Worm (Caenorhabditis elegans) whole organism, L3 larva: ENCODE results near the gene ptd-2.
A peak's percentile ranks its signal among the peaks of the same experiment; 100 is the strongest.

Experiments
- R02D3.7 ChIP-seq: fragments of 150-350 bp; optimal IDR thresholded peaks from 2 replicates; lab custom pipeline; 2014; ENCODE audit warnings: missing biosample characterization, missing genetic modification characterization
- ama-1 ChIP-seq: fragments of 150-350 bp; optimal IDR thresholded peaks from 2 replicates; lab custom pipeline; 2018
- ceh-16 ChIP-seq: sonication (generic microtip); optimal IDR thresholded peaks from 2 replicates; lab custom pipeline; 2017; ENCODE audit warnings: missing biosample characterization, missing genetic modification characterization
- ceh-82 ChIP-seq: fragments of 150-350 bp; optimal IDR thresholded peaks from 2 replicates; lab custom pipeline; 2014; ENCODE audit warnings: missing biosample characterization, missing genetic modification characterization
- daf-12 ChIP-seq: fragments of 150-350 bp; optimal IDR thresholded peaks from 2 replicates; lab custom pipeline; 2014; ENCODE audit warnings: missing biosample characterization, missing genetic modification reagents, missing genetic modification characterization
- elt-1 ChIP-seq: fragments of 150-350 bp; optimal IDR thresholded peaks from 2 replicates; lab custom pipeline; 2014; ENCODE audit warnings: missing biosample characterization, missing genetic modification characterization
- elt-2 ChIP-seq: sonication (generic microtip); optimal IDR thresholded peaks from 2 replicates; lab custom pipeline; 2016; ENCODE audit warnings: missing genetic modification reagents, mild to moderate bottlenecking, missing genetic modification characterization, missing compliant biosample characterization
- elt-3 ChIP-seq, 3 experiments: fragments of 150-350 bp in 1 of 3; sonication (generic microtip) in 2 of 3; optimal IDR thresholded peaks; 2 replicates in 2 of 3; 4 replicates in 1 of 3; lab custom pipeline; 2014 to 2017; ENCODE audit warnings: missing biosample characterization in 3 of 3, missing genetic modification characterization in 3 of 3
- eor-1 ChIP-seq, 2 experiments: fragments of 150-350 bp; optimal IDR thresholded peaks; 2 replicates each; lab custom pipeline; 2014 to 2018; ENCODE audit warnings: missing biosample characterization in 2 of 2, missing genetic modification characterization in 2 of 2
- fkh-10 ChIP-seq: sonication (generic microtip); optimal IDR thresholded peaks from 2 replicates; lab custom pipeline; 2017; ENCODE audit warnings: missing biosample characterization, missing genetic modification reagents, missing genetic modification characterization
- fkh-2 ChIP-seq: fragments of 150-350 bp; optimal IDR thresholded peaks from 2 replicates; lab custom pipeline; 2014; ENCODE audit warnings: missing biosample characterization, missing genetic modification reagents, missing genetic modification characterization
- fos-1 ChIP-seq: fragments of 150-350 bp; optimal IDR thresholded peaks from 2 replicates; lab custom pipeline; 2014; ENCODE audit warnings: missing biosample characterization, missing genetic modification characterization
- hmg-11 ChIP-seq: sonication (generic microtip); optimal IDR thresholded peaks from 2 replicates; lab custom pipeline; 2016; ENCODE audit warnings: missing genetic modification characterization, missing compliant biosample characterization
- jun-1 ChIP-seq: fragments of 150-350 bp; optimal IDR thresholded peaks from 2 replicates; lab custom pipeline; 2014; ENCODE audit warnings: missing biosample characterization, missing genetic modification reagents, missing genetic modification characterization
- lin-15B ChIP-seq: fragments of 150-350 bp; optimal IDR thresholded peaks from 2 replicates; lab custom pipeline; 2014; ENCODE audit warnings: missing biosample characterization, missing genetic modification characterization
- lin-39 ChIP-seq: fragments of 150-350 bp; optimal IDR thresholded peaks from 2 replicates; lab custom pipeline; 2018; ENCODE audit warnings: missing biosample characterization, missing genetic modification reagents, missing genetic modification characterization
- lsy-12 ChIP-seq: sonication (generic microtip); optimal IDR thresholded peaks from 2 replicates; lab custom pipeline; 2016; ENCODE audit warnings: mild to moderate bottlenecking, missing genetic modification characterization, missing compliant biosample characterization
- mdl-1 ChIP-seq: fragments of 150-350 bp; optimal IDR thresholded peaks from 2 replicates; lab custom pipeline; 2014; ENCODE audit warnings: missing biosample characterization, missing genetic modification characterization
- mml-1 ChIP-seq: fragments of 150-350 bp; sonication (generic microtip); optimal IDR thresholded peaks from 3 replicates; lab custom pipeline; 2014; ENCODE audit warnings: missing biosample characterization, missing genetic modification characterization
- nfya-1 ChIP-seq: sonication (generic microtip); optimal IDR thresholded peaks from 2 replicates; lab custom pipeline; 2017; ENCODE audit warnings: missing genetic modification characterization, mild to moderate bottlenecking, missing compliant biosample characterization, antibody characterized with exemption, moderate library complexity; ENCODE audit not compliant: insufficient read depth
- nhr-11 ChIP-seq: fragments of 150-350 bp; optimal IDR thresholded peaks from 2 replicates; lab custom pipeline; 2014; ENCODE audit warnings: missing biosample characterization, missing genetic modification characterization
- nhr-12 ChIP-seq: fragments of 150-350 bp; optimal IDR thresholded peaks from 2 replicates; lab custom pipeline; 2014; ENCODE audit warnings: missing biosample characterization, missing genetic modification characterization
- nhr-23 ChIP-seq: fragments of 150-350 bp; optimal IDR thresholded peaks from 2 replicates; lab custom pipeline; 2014; ENCODE audit warnings: missing biosample characterization, missing genetic modification reagents, missing genetic modification characterization
- nhr-237 ChIP-seq: fragments of 150-350 bp; optimal IDR thresholded peaks from 2 replicates; lab custom pipeline; 2014; ENCODE audit warnings: missing biosample characterization, missing genetic modification characterization
- nhr-25 ChIP-seq: sonication (generic microtip); optimal IDR thresholded peaks from 2 replicates; lab custom pipeline; 2017; ENCODE audit warnings: missing biosample characterization, missing genetic modification characterization
- nhr-28 ChIP-seq: fragments of 150-350 bp; optimal IDR thresholded peaks from 2 replicates; lab custom pipeline; 2014; ENCODE audit warnings: missing biosample characterization, missing genetic modification characterization
- nhr-43 ChIP-seq: sonication (generic microtip); optimal IDR thresholded peaks from 2 replicates; lab custom pipeline; 2016; ENCODE audit warnings: mild to moderate bottlenecking, missing genetic modification characterization, missing compliant biosample characterization; ENCODE audit not compliant: poor library complexity, severe bottlenecking
- nhr-67 ChIP-seq: fragments of 150-350 bp; optimal IDR thresholded peaks from 2 replicates; lab custom pipeline; 2014; ENCODE audit warnings: missing biosample characterization, missing genetic modification characterization
- nhr-76 ChIP-seq: fragments of 150-350 bp; sonication (generic microtip); optimal IDR thresholded peaks from 5 replicates; lab custom pipeline; 2014; ENCODE audit warnings: missing biosample characterization, missing genetic modification characterization
- nhr-77 ChIP-seq: fragments of 150-350 bp; optimal IDR thresholded peaks from 2 replicates; lab custom pipeline; 2014; ENCODE audit warnings: missing biosample characterization, missing genetic modification characterization
- pha-4 ChIP-seq: fragments of 150-350 bp; optimal IDR thresholded peaks from 2 replicates; lab custom pipeline; 2014; ENCODE audit warnings: missing biosample characterization, missing genetic modification reagents, missing genetic modification characterization
- pqm-1 ChIP-seq: fragments of 150-350 bp; optimal IDR thresholded peaks from 2 replicates; lab custom pipeline; 2017; ENCODE audit warnings: missing biosample characterization, missing genetic modification characterization, inconsistent platforms
- skn-1 ChIP-seq: fragments of 150-350 bp; optimal IDR thresholded peaks from 2 replicates; lab custom pipeline; 2014; ENCODE audit warnings: missing biosample characterization, missing genetic modification characterization
- snpc-4 ChIP-seq: fragments of 150-350 bp; optimal IDR thresholded peaks from 2 replicates; lab custom pipeline; 2014; ENCODE audit warnings: missing biosample characterization, missing genetic modification characterization
- tbx-2 ChIP-seq: sonication (generic microtip); optimal IDR thresholded peaks from 2 replicates; lab custom pipeline; 2016; ENCODE audit warnings: mild to moderate bottlenecking, missing genetic modification characterization, missing compliant biosample characterization
- unc-62 ChIP-seq: fragments of 150-350 bp; sonication (generic microtip); optimal IDR thresholded peaks from 4 replicates; lab custom pipeline; 2014; ENCODE audit warnings: missing biosample characterization, missing genetic modification reagents, missing genetic modification characterization
- zag-1 ChIP-seq: fragments of 150-350 bp; optimal IDR thresholded peaks from 2 replicates; lab custom pipeline; 2014; ENCODE audit warnings: missing biosample characterization, missing genetic modification characterization

Gene ptd-2

DNA sequence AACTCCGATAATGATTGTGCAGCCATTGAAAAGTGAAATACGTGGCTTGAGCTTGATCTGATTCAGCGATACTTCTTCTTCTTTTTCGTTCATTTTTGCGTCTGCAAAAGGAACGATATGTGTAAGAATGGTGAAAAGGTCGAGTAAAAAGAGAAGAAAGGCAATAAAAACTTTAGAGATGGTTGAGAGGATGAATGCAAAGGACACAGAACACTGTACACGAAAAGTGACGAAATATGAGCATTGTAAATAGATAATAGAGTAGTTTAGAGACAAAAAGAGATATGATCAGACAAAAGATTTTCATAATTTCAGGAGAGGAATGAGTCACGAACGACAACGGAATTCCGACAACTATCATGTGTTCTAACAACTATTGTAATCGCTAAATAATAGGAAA is 3.8 kb upstream of the ptd-2 start, which contains the start of gene aat-2:
Gene aat-2 (minus strand): TSS at position 101 of the 400 bp plus-strand sequence.
- TF ChIP-seq nhr-12: no peak
- TF ChIP-seq nhr-11: no peak
- no peak for TF ChIP-seq nhr-67 (tag; lab: Kevin White, UChicago)
- TF ChIP-seq mdl-1 (tag; lab: Kevin White, UChicago): no peak
- TF ChIP-seq pha-4: no peak
- TF ChIP-seq fkh-10 (GFP tag; lab: Kevin White, UChicago): no peak
- no peak for TF ChIP-seq zag-1 (tag; lab: Kevin White, UChicago)

DNA sequence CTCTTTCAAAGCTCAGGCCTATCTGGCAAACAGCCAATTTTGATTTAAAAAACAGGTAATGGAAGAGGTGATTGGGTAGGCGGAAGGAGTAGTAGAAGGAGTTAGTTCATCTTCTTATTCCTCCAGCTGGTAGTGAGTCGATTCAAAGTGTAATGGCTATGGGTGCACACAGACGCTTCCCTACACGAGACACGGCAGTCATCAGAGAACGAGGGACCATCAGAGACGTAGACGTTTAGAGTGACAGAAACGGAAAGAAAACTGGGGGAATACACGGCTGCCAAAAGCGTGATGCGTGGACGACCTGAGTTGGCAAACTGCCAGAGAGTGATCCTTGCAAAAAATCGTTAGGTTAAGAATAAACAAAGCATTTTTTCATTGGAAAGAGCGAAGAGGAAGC is 2.6 kb upstream of the ptd-2 start:
- TF ChIP-seq mml-1 (tag; lab: Kevin White, UChicago) (no peak), nhr-237 (tag; lab: Kevin White, UChicago) (no peak), ceh-16 (tag; lab: Kevin White, UChicago) (no peak), hmg-11 (tag; lab: Kevin White, UChicago) (peak; percentile 37), pqm-1 (tag; lab: Kevin White, UChicago) (no peak), nfya-1 (peak; percentile 43), lsy-12 (tag; lab: Kevin White, UChicago) (no peak), nhr-11 (no peak), ceh-82 (tag; lab: Kevin White, UChicago) (no peak), unc-62 (no peak), nhr-25 (no peak), nhr-77 (tag; lab: Kevin White, UChicago) (no peak), elt-3 (tag; optimal IDR thresholded peaks at IDR 0.05; lab: Kevin White, UChicago) (no peak), R02D3.7 (no peak), nhr-76 (tag; lab: Kevin White, UChicago) (no peak), elt-1 (no peak), lin-39 (peak; percentile 56), nhr-23 (no peak), ama-1 (lab: Kevin White, UChicago) (no peak), jun-1 (tag; lab: Kevin White, UChicago) (no peak)

DNA sequence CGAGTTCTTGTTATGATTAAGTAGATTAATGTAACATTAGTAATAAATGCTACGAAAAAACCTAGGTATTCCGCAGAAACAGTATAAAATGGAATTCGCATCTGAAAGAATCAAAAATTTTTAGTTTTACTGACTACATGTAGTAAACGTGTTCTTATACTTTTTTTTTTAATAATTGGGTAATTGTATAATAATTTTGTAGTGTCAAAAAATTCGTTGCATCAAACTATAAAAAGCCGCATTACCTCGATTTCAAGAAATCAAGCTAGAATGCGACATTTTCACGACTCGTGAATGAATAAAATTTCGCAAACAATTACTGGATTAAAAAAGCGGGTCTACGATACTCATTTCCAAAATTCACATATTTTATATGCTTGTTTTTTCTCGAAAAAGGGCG is 826 bp upstream of the ptd-2 start, which contains the start of gene str-94:
Gene str-94 (minus strand): TSS at position 101 of the 400 bp plus-strand sequence.
- TF ChIP-seq nhr-43 (no peak), jun-1 (tag; lab: Kevin White, UChicago) (no peak), fkh-2 (tag; lab: Kevin White, UChicago) (no peak), snpc-4 (no peak), nhr-12 (no peak), fos-1 (tag; lab: Kevin White, UChicago) (no peak), lin-15B (tag; lab: Kevin White, UChicago) (no peak), skn-1 (tag; lab: Kevin White, UChicago) (no peak), nhr-28 (tag; lab: Kevin White, UChicago) (no peak), daf-12 (tag; lab: Kevin White, UChicago) (no peak), elt-1 (no peak), unc-62 (no peak), nhr-77 (tag; lab: Kevin White, UChicago) (no peak), ceh-16 (tag; lab: Kevin White, UChicago) (no peak), fkh-10 (GFP tag; lab: Kevin White, UChicago) (no peak), pha-4 (no peak), eor-1 (tag; optimal IDR thresholded peaks at IDR 0.05; lab: Kevin White, UChicago) (no peak), nhr-25 (no peak)

DNA sequence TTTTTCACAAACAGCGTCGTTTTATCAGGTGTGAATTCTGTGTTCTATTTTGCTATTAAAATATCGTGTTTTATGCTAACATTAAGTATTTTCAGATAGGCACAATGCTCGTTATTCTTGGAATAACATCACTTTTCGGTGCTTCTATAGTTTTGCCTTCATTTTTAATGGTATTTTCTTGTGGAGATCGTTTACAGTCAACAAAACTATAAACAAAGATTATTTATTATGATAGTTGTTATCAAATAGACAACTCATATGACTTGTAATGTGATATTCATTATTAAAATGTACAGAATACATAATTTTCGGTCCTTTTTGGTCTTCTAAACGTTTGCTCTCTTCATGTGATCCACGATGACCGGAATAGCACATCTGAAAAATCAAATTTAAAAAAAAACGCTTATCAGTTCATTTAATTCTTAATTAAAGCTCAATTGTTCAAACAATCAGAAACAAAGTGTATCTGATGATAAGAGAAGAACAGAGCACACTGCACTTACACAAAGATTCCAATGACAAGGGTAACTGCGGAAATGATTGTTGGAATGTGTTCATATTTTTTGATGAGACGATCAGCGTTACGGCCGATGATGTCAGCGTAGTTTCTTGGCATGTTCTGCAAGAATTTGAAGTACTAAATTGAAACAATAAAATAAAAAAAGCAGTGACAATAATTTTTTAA is 4.1 kb downstream of the ptd-2 start, which contains the start of gene F07C3.9:
Gene F07C3.9 (minus strand): TSS at position 635 of the 685 bp plus-strand sequence.
- TF ChIP-seq pqm-1 (tag; lab: Kevin White, UChicago) (peak; percentile 95), elt-2 (peak; percentile 87), tbx-2 (tag; lab: Kevin White, UChicago) (no peak), pha-4 (peak; percentile 60)
